Worm (Caenorhabditis elegans): ENCODE data around the gene F45D3.3.

- TF ChIP-seq ceh-39 (tag; optimal IDR thresholded peaks at IDR 0.05), result no peak
- no peak for TF ChIP-seq snpc-4 (tag; optimal IDR thresholded peaks at IDR 0.05)
- TF ChIP-seq unc-39 (tag; optimal IDR thresholded peaks at IDR 0.05), result no peak
- TF ChIP-seq lin-13 (tag; optimal IDR thresholded peaks at IDR 0.05), result no peak
- no peak for TF ChIP-seq nhr-237 (tag; optimal IDR thresholded peaks at IDR 0.05)
- TF ChIP-seq ham-2 (GFP tag; optimal IDR thresholded peaks at IDR 0.05), result no peak
- no peak for TF ChIP-seq nhr-12 (tag; optimal IDR thresholded peaks at IDR 0.05)
- no peak for TF ChIP-seq pha-4 (tag; optimal IDR thresholded peaks at IDR 0.05)
- TF ChIP-seq cnd-1 (tag; optimal IDR thresholded peaks at IDR 0.05), result no peak
- no peak for TF ChIP-seq blmp-1 (tag; optimal IDR thresholded peaks at IDR 0.05)
- TF ChIP-seq ces-1 (GFP tag; optimal IDR thresholded peaks at IDR 0.05), result no peak
Observed at ce11 chrV:12555872-12556271, 5.7 kb upstream of the F45D3.3 start.

Data from whole organism, mixed stage, embryonic.